Worm (Caenorhabditis elegans): ENCODE results near the gene Y50E8A.11.
A peak's percentile ranks its signal among the peaks of the same experiment; 100 is the strongest.

ce11 chrV:14793043-14793442, 11.8 kb downstream of the Y50E8A.11 start:
- TF ChIP-seq lin-13 (tag; optimal IDR thresholded peaks at IDR 0.05) = no peak
- no peak for TF ChIP-seq nhr-12 (tag; optimal IDR thresholded peaks at IDR 0.05)
- no peak for TF ChIP-seq lsy-2 (tag; optimal IDR thresholded peaks at IDR 0.05)
- TF ChIP-seq snpc-4 (tag; optimal IDR thresholded peaks at IDR 0.05) = no peak
- TF ChIP-seq ces-1 (GFP tag; optimal IDR thresholded peaks at IDR 0.05) = no peak
- no peak for TF ChIP-seq mep-1 (tag; optimal IDR thresholded peaks at IDR 0.05)
- no peak for TF ChIP-seq ceh-39 (tag; optimal IDR thresholded peaks at IDR 0.05)
- peak; percentile 45 for TF ChIP-seq nhr-2 (tag; optimal IDR thresholded peaks at IDR 0.05)
- TF ChIP-seq ztf-11 (tag; optimal IDR thresholded peaks at IDR 0.05) = no peak
- no peak for TF ChIP-seq elt-1 (tag; optimal IDR thresholded peaks at IDR 0.05; ENCODE audit: borderline replicate concordance, insufficient read depth)
- no peak for TF ChIP-seq ceh-43 (GFP tag; optimal IDR thresholded peaks at IDR 0.05)
- no peak for TF ChIP-seq nhr-237 (tag; optimal IDR thresholded peaks at IDR 0.05)
- no peak for TF ChIP-seq nhr-28 (tag; optimal IDR thresholded peaks at IDR 0.05)
- no peak for TF ChIP-seq unc-62 (GFP tag; optimal IDR thresholded peaks at IDR 0.05)

Data from whole organism, mixed stage, embryonic.